Fruit fly (Drosophila melanogaster) whole organism, wandering third instar larva: ENCODE results near the gene MBD-R2.

Source experiments
- Abd-B ChIP-seq: fragments of >200 bp; optimal IDR thresholded peaks from 2 replicates; lab custom pipeline; 2017; ENCODE audit warnings: missing biosample characterization, missing genetic modification characterization
- CG32264 ChIP-seq: fragments of 200-800 bp; sonication (Bioruptor generic); optimal IDR thresholded peaks from 2 replicates; lab custom pipeline; 2016; ENCODE audit warnings: missing biosample characterization, missing genetic modification characterization
- CG9705 ChIP-seq: fragments of 200-800 bp; sonication (Bioruptor generic); optimal IDR thresholded peaks from 2 replicates; lab custom pipeline; 2018; ENCODE audit warnings: missing biosample characterization, mild to moderate bottlenecking, missing genetic modification characterization
- CrebA ChIP-seq: fragments of 200-800 bp; sonication (Bioruptor generic); optimal IDR thresholded peaks from 2 replicates; lab custom pipeline; 2016; ENCODE audit warnings: missing biosample characterization, mild to moderate bottlenecking, missing genetic modification characterization, borderline replicate concordance
- Dfd ChIP-seq: fragments of >200 bp; optimal IDR thresholded peaks from 2 replicates; lab custom pipeline; 2017; ENCODE audit warnings: missing biosample characterization, missing genetic modification characterization
- Dif ChIP-seq: fragments of 200-275, 200-300 bp; sonication (Bioruptor generic); optimal IDR thresholded peaks from 2 replicates; lab custom pipeline; 2018; ENCODE audit warnings: missing biosample characterization, missing genetic modification characterization; ENCODE audit not compliant: partially characterized antibody
- GATAd ChIP-seq: sonication (Bioruptor generic); optimal IDR thresholded peaks from 2 replicates; lab custom pipeline; 2016; ENCODE audit warnings: missing biosample characterization, missing genetic modification characterization
- HLH106 ChIP-seq: fragments of 200-800 bp; optimal IDR thresholded peaks from 3 replicates; lab custom pipeline; 2019; ENCODE audit warnings: missing biosample characterization, mild to moderate bottlenecking, missing genetic modification characterization, moderate library complexity
- Hnf4 ChIP-seq: fragments of 200-800 bp; sonication (Bioruptor generic); optimal IDR thresholded peaks from 2 replicates; lab custom pipeline; 2016; ENCODE audit warnings: missing biosample characterization, mild to moderate bottlenecking, missing genetic modification characterization
- Hr78 ChIP-seq: fragments of >200 bp; optimal IDR thresholded peaks from 2 replicates; lab custom pipeline; 2017; ENCODE audit warnings: missing biosample characterization, missing genetic modification characterization
- Hr83 ChIP-seq: fragments of 200-300 bp; sonication (Bioruptor generic); optimal IDR thresholded peaks from 2 replicates; lab custom pipeline; 2016; ENCODE audit warnings: missing biosample characterization, mild to moderate bottlenecking, missing genetic modification characterization, moderate library complexity; ENCODE audit not compliant: poor library complexity, severe bottlenecking
- Jra ChIP-seq: sonication (Bioruptor generic); optimal IDR thresholded peaks from 2 replicates; lab custom pipeline; 2016; ENCODE audit warnings: missing biosample characterization, missing genetic modification characterization
- Mio ChIP-seq: sonication (Bioruptor generic); optimal IDR thresholded peaks from 2 replicates; lab custom pipeline; 2016; ENCODE audit warnings: missing biosample characterization, missing genetic modification characterization
- Myc ChIP-seq: fragments of >200 bp; optimal IDR thresholded peaks from 2 replicates; lab custom pipeline; 2017
- N ChIP-seq: fragments of >200 bp; optimal IDR thresholded peaks from 2 replicates; lab custom pipeline; 2018; ENCODE audit warnings: missing biosample characterization, missing external identifiers, missing genetic modification characterization
- OdsH ChIP-seq: fragments of 200-800 bp; sonication (Bioruptor generic); optimal IDR thresholded peaks from 2 replicates; lab custom pipeline; 2016; ENCODE audit warnings: missing biosample characterization, mild to moderate bottlenecking, missing genetic modification characterization
- Rel ChIP-seq, 2 experiments: fragments of 200-800 bp; sonication (Bioruptor generic) in 1 of 2; optimal IDR thresholded peaks; 2 replicates in 1 of 2; 3 replicates in 1 of 2; lab custom pipeline; 2016 to 2019; ENCODE audit warnings: mild to moderate bottlenecking in 2 of 2, missing biosample characterization in 2 of 2, missing genetic modification characterization in 2 of 2, moderate library complexity in 1 of 2
- Sp1 ChIP-seq: fragments of 200-800 bp; sonication (Bioruptor generic); optimal IDR thresholded peaks from 3 replicates; lab custom pipeline; 2019; ENCODE audit warnings: missing biosample characterization, mild to moderate bottlenecking, missing genetic modification characterization, moderate library complexity
- Vsx2 ChIP-seq: fragments of 200-300, 225-300 bp; sonication (Bioruptor generic); optimal IDR thresholded peaks from 2 replicates; lab custom pipeline; 2018; ENCODE audit warnings: missing biosample characterization, missing genetic modification characterization; ENCODE audit not compliant: partially characterized antibody
- br ChIP-seq: fragments of 200-800 bp; sonication (Bioruptor generic); optimal IDR thresholded peaks from 2 replicates; lab custom pipeline; 2016; ENCODE audit warnings: missing biosample characterization, missing genetic modification characterization
- brk ChIP-seq: fragments of 200-800 bp; sonication (Bioruptor generic); optimal IDR thresholded peaks from 2 replicates; lab custom pipeline; 2016; ENCODE audit warnings: missing biosample characterization, mild to moderate bottlenecking, missing genetic modification characterization
- dl ChIP-seq, 2 experiments: fragments of 175-275, 200-275 bp in 1 of 2; fragments of 200-275 bp in 1 of 2; sonication (Bioruptor generic); optimal IDR thresholded peaks; lab custom pipeline; 2018; ENCODE audit warnings: mild to moderate bottlenecking in 2 of 2, missing biosample characterization in 2 of 2, missing genetic modification characterization in 2 of 2, moderate library complexity in 2 of 2; ENCODE audit not compliant: partially characterized antibody in 2 of 2, insufficient read depth in 1 of 2
- dmrt93B ChIP-seq: fragments of 200-800 bp; sonication (Bioruptor generic); optimal IDR thresholded peaks from 2 replicates; lab custom pipeline; 2018; ENCODE audit warnings: missing biosample characterization, mild to moderate bottlenecking, missing genetic modification characterization
- dsf ChIP-seq: sonication (Bioruptor generic); optimal IDR thresholded peaks from 2 replicates; lab custom pipeline; 2016; ENCODE audit warnings: missing biosample characterization, missing genetic modification characterization, borderline replicate concordance
- ey ChIP-seq: fragments of 200-800 bp; sonication (Bioruptor generic); optimal IDR thresholded peaks from 2 replicates; lab custom pipeline; 2016; ENCODE audit warnings: missing biosample characterization, missing genetic modification characterization
- jim ChIP-seq: fragments of 175-275, 200-325 bp; sonication (Bioruptor generic); optimal IDR thresholded peaks from 2 replicates; lab custom pipeline; 2016; ENCODE audit warnings: missing biosample characterization, mild to moderate bottlenecking, missing genetic modification characterization
- lola ChIP-seq: fragments of >200 bp; optimal IDR thresholded peaks from 2 replicates; lab custom pipeline; 2017; ENCODE audit warnings: missing biosample characterization, missing genetic modification characterization
- pan ChIP-seq: fragments of >200 bp; optimal IDR thresholded peaks from 2 replicates; lab custom pipeline; 2017
- psq ChIP-seq: fragments of 200-800 bp; sonication (Bioruptor generic); optimal IDR thresholded peaks from 3 replicates; lab custom pipeline; 2017; ENCODE audit warnings: missing biosample characterization, mild to moderate bottlenecking, missing genetic modification characterization, moderate library complexity
- rgr ChIP-seq: fragments of 200-800 bp; sonication (Bioruptor generic); optimal IDR thresholded peaks from 3 replicates; lab custom pipeline; 2016; ENCODE audit warnings: missing biosample characterization, mild to moderate bottlenecking, missing genetic modification characterization
- sage ChIP-seq: fragments of 200-800 bp; sonication (Bioruptor generic); optimal IDR thresholded peaks from 2 replicates; lab custom pipeline; 2016; ENCODE audit warnings: missing biosample characterization, mild to moderate bottlenecking, missing genetic modification characterization
- sv ChIP-seq: fragments of 200-800 bp; sonication (Bioruptor generic); optimal IDR thresholded peaks from 3 replicates; lab custom pipeline; 2016; ENCODE audit warnings: missing biosample characterization, missing genetic modification characterization
- tai ChIP-seq: sonication (Bioruptor generic); optimal IDR thresholded peaks from 2 replicates; lab custom pipeline; 2016; ENCODE audit warnings: missing biosample characterization, missing genetic modification characterization
- usp ChIP-seq: fragments of >200 bp; optimal IDR thresholded peaks from 2 replicates; lab custom pipeline; 2017; ENCODE audit warnings: missing biosample characterization, missing genetic modification characterization
- woc ChIP-seq: sonication (Bioruptor generic); optimal IDR thresholded peaks from 2 replicates; lab custom pipeline; 2016; ENCODE audit warnings: missing biosample characterization, mild to moderate bottlenecking, missing genetic modification characterization

The MBD-R2 gene

DNA sequence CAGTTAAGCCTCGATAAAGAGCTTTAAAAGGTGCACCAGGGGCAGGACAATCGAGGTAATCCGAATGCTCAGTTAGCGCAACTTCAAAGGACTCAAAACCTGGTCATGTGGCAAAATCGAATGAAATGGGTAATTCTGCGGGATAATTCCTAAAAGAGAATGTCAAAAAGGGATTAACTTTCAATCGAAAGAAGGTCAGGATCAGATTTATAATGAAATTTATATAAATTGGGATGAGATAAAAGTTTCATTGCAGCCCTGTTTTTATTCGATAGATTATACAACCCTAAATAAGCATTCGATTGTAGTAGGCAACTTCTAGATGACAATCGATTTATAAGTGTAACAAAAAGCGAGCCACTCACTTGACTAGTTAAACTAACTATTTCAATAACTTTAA lies 32.8 kb downstream of the MBD-R2 start, which contains the start of gene CG10013:
Gene CG10013 (plus strand): TSS at position 301 of the 400 bp plus-strand sequence.
- TF ChIP-seq Hr83 = no peak
- TF ChIP-seq OdsH = no peak
- no peak for TF ChIP-seq GATAd (GFP tag; lab: Kevin White, UChicago)
- TF ChIP-seq Sp1 = no peak
- no peak for TF ChIP-seq Mio (GFP tag; lab: Kevin White, UChicago)

DNA sequence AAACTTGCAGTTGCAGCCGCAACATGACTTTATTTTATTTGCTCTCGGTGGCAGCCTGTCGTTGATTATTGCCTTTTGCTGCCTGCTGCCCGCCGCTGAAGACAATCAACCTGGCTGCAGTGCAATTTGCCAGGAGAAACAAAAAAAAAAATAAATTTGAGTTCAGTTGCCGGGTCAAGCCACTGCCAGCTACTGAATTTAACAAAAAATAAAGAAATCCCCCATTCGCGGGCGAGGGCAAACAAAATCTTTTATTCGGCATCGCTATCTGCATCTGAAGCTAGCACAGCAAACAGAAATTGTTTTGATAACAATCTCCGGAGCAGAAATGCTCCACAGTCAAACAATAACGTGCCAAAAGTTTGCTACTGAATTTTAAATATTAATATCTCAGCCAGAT lies 38.7 kb downstream of the MBD-R2 start:
- no peak for TF ChIP-seq Rel (GFP tag; optimal IDR thresholded peaks at IDR 0.05; lab: Kevin White, UChicago)
- peak; percentile 92 for TF ChIP-seq Rel (tag; optimal IDR thresholded peaks at IDR 0.05; lab: Kevin White, UChicago)
- TF ChIP-seq usp (GFP tag; lab: Kevin White, UChicago) = no peak

DNA sequence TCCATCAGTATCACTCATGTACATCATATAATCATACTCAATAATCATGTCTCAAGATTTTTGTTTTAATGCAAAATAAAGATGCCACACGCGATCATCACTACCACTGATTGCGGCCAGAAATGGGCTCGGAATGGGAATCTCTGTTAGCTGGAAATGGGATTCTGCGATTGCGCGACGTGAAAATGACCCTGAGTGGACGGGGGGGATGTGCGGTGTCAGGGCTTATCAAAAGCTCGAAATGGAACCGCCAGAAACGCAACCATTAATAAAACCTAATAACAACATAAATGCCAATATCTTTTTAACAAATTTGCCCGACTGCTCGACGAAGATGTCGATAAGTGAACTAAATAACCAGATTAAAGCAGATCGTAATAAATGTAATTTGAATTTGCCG lies 39.6 kb downstream of the MBD-R2 start:
- TF ChIP-seq N (no peak), dsf (GFP tag; lab: Kevin White, UChicago) (no peak), brk (no peak), Vsx2 (GFP tag; lab: Kevin White, UChicago) (no peak), jim (no peak), CrebA (no peak), br (GFP tag; lab: Kevin White, UChicago) (no peak), dl (GFP tag; optimal IDR thresholded peaks at IDR 0.05; lab: Kevin White, UChicago; ENCODE audit: insufficient read depth in 1 of 2, partially characterized antibody in 2 of 2) (no peak), lola (GFP tag; lab: Kevin White, UChicago) (no peak), Jra (GFP tag; lab: Kevin White, UChicago) (no peak), usp (GFP tag; lab: Kevin White, UChicago) (no peak), woc (GFP tag; lab: Kevin White, UChicago) (no peak), psq (GFP tag; lab: Kevin White, UChicago) (no peak), Mio (GFP tag; lab: Kevin White, UChicago) (no peak), tai (GFP tag; lab: Kevin White, UChicago) (no peak), sage (GFP tag; lab: Kevin White, UChicago) (no peak), Rel (GFP tag; optimal IDR thresholded peaks at IDR 0.05; lab: Kevin White, UChicago) (no peak), Rel (tag; optimal IDR thresholded peaks at IDR 0.05; lab: Kevin White, UChicago) (no peak)

DNA sequence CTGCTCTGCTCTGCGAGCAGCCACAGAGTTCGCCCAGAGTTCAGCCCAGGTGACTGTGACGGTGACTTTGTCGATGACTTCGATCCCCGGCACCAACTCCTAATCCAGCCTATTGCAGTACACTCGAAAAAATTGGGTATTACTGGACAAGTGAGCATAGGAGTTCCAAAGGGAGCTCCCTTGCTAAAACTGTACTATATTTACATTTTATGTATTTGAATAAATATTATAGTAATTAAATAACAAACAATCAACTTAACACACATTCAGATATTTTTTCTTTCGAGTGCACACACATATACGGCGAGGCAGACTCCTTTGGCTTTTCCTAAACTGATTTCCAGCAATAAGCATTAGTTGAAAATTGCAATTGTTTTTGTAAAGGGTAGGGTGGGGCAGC lies 40.6 kb downstream of the MBD-R2 start:
- TF ChIP-seq lola (GFP tag; lab: Kevin White, UChicago) (no peak), woc (GFP tag; lab: Kevin White, UChicago) (no peak), HLH106 (tag; lab: Kevin White, UChicago) (no peak), tai (GFP tag; lab: Kevin White, UChicago) (no peak), CG9705 (GFP tag; lab: Kevin White, UChicago) (no peak), dmrt93B (GFP tag; lab: Kevin White, UChicago) (no peak), GATAd (GFP tag; lab: Kevin White, UChicago) (no peak), Hr83 (no peak), CG32264 (GFP tag; lab: Kevin White, UChicago) (no peak), Vsx2 (GFP tag; lab: Kevin White, UChicago) (no peak), usp (GFP tag; lab: Kevin White, UChicago) (no peak), ey (GFP tag; lab: Kevin White, UChicago) (no peak), pan (lab: Kevin White, UChicago) (no peak), Jra (GFP tag; lab: Kevin White, UChicago) (no peak), Sp1 (no peak)
- TF ChIP-seq, all 38 proteins: peak for 0

DNA sequence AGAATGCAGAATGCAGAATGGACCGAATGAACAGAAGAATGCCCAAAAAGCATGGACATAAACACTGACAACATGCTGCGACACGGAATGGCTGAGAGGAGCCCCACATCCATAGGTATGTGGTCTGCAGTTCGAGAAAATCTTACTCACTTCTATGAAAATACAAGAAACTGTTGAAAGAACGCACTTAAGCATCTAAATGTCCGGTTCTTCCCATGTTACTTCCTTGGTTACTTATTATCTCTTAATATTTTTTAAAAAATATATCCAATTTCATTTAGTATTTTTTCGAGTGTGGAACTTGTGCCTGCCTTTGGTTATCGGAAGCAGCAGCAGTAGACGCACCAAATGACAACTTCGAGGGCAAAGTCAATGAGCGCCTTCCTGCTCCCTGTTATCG lies 41.8 kb downstream of the MBD-R2 start:
- TF ChIP-seq CG32264 (GFP tag; lab: Kevin White, UChicago) (peak; percentile 61), Rel (GFP tag; optimal IDR thresholded peaks at IDR 0.05; lab: Kevin White, UChicago) (peak; percentile 56), Rel (tag; optimal IDR thresholded peaks at IDR 0.05; lab: Kevin White, UChicago) (peak; percentile 56), usp (GFP tag; lab: Kevin White, UChicago) (no peak), Jra (GFP tag; lab: Kevin White, UChicago) (peak; percentile 19), ey (GFP tag; lab: Kevin White, UChicago) (peak; percentile 86), pan (lab: Kevin White, UChicago) (no peak), Myc (lab: Kevin White, UChicago) (no peak), Mio (GFP tag; lab: Kevin White, UChicago) (no peak), br (GFP tag; lab: Kevin White, UChicago) (peak; percentile 85), sv (GFP tag; lab: Kevin White, UChicago) (no peak), Sp1 (peak; percentile 90), Hr83 (peak; percentile 8), sage (GFP tag; lab: Kevin White, UChicago) (peak; percentile 86), HLH106 (tag; lab: Kevin White, UChicago) (peak; percentile 88), Vsx2 (GFP tag; lab: Kevin White, UChicago) (no peak), Hnf4 (GFP tag; lab: Kevin White, UChicago) (peak; percentile 86), Dif (GFP tag; lab: Kevin White, UChicago) (no peak), N (no peak), Abd-B (GFP tag; lab: Kevin White, UChicago) (no peak), brk (peak; percentile 88), tai (GFP tag; lab: Kevin White, UChicago) (peak; percentile 70), dmrt93B (GFP tag; lab: Kevin White, UChicago) (peak; percentile 68), woc (GFP tag; lab: Kevin White, UChicago) (peak; percentile 81), jim (no peak), lola (GFP tag; lab: Kevin White, UChicago) (no peak), dsf (GFP tag; lab: Kevin White, UChicago) (peak; percentile 16), GATAd (GFP tag; lab: Kevin White, UChicago) (no peak), OdsH (peak; percentile 92), rgr (GFP tag; lab: Kevin White, UChicago) (peak; percentile 91), CrebA (peak; percentile 54), psq (GFP tag; lab: Kevin White, UChicago) (peak; percentile 92), Hr78 (GFP tag; lab: Kevin White, UChicago) (no peak), Dfd (GFP tag; lab: Kevin White, UChicago) (no peak)
